Fruit fly (Drosophila melanogaster): Measurements from ENCODE around the gene Tti1.

DNA sequence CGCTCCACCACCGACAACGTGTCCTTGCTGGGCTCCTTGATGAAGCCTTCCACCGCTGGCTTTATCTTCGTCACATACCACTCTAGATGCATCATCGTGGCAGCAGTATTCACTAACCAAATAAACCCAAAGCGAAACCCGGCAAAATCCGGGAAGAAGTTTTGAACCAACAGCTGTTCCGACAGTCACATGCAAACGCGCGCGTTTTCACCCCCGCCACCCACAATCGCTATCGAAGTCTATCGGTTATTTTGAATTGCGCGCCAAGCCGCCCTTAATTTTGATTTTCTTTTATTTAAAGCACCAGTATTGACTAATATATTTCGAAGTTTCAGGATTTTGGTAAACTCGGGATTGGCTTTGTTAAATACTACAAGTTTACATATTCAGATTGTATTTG is at the start of gene Tti1:
- TF ChIP-seq tj (GFP tag; optimal IDR thresholded peaks at IDR 0.05) (no peak), CG1620 (GFP tag; optimal IDR thresholded peaks at IDR 0.05) (no peak), CG11617 (GFP tag; optimal IDR thresholded peaks at IDR 0.05) (no peak), kay (GFP tag; ENCODE audit: borderline replicate concordance) (no peak), bab1 (GFP tag; optimal IDR thresholded peaks at IDR 0.05) (no peak), CG7101 (tag; optimal IDR thresholded peaks at IDR 0.05) (no peak), Clk (GFP tag; optimal IDR thresholded peaks at IDR 0.05) (no peak), toe (GFP tag; optimal IDR thresholded peaks at IDR 0.05) (no peak), pad (GFP tag; optimal IDR thresholded peaks at IDR 0.05) (no peak), CG7045 (GFP tag; optimal IDR thresholded peaks at IDR 0.05) (no peak), Mnt (GFP tag; optimal IDR thresholded peaks at IDR 0.05) (no peak), Hr96 (GFP tag; optimal IDR thresholded peaks at IDR 0.05) (no peak), ovo (GFP tag; optimal IDR thresholded peaks at IDR 0.05) (no peak)
